Worm (Caenorhabditis elegans) whole organism, L1 larva: Measurements from ENCODE around the gene ZK6.6.

Source experiments
- C16A3.4 ChIP-seq: fragments of 150-350 bp; optimal IDR thresholded peaks from 2 replicates; lab custom pipeline; 2014; ENCODE audit warnings: missing biosample characterization, missing genetic modification characterization
- C34B4.2 ChIP-seq: sonication (generic microtip); optimal IDR thresholded peaks from 2 replicates; lab custom pipeline; 2017; ENCODE audit warnings: mild to moderate bottlenecking, missing genetic modification characterization, missing compliant biosample characterization
- Y116A8C.19 ChIP-seq: sonication (generic microtip); optimal IDR thresholded peaks from 2 replicates; lab custom pipeline; 2016; ENCODE audit warnings: missing compliant biosample characterization, missing genetic modification characterization, borderline replicate concordance
- aha-1 ChIP-seq: fragments of 150-350 bp; optimal IDR thresholded peaks from 2 replicates; lab custom pipeline; 2014; ENCODE audit warnings: missing biosample characterization, missing genetic modification characterization
- alr-1 ChIP-seq: fragments of 200-800 bp; sonication (Bioruptor generic); optimal IDR thresholded peaks from 2 replicates; lab custom pipeline; 2018; ENCODE audit warnings: borderline replicate concordance, mild to moderate bottlenecking, missing genetic modification characterization, missing compliant biosample characterization
- ceh-63 ChIP-seq: fragments of 200-800 bp; sonication (Bioruptor generic); optimal IDR thresholded peaks from 2 replicates; lab custom pipeline; 2018; ENCODE audit warnings: mild to moderate bottlenecking, missing genetic modification characterization, missing compliant biosample characterization
- ceh-8 ChIP-seq: fragments of 200-800 bp; sonication (Bioruptor generic); optimal IDR thresholded peaks from 2 replicates; lab custom pipeline; 2018; ENCODE audit warnings: mild to moderate bottlenecking, missing genetic modification characterization, moderate library complexity, missing compliant biosample characterization
- ceh-88 ChIP-seq: fragments of 200-800 bp; sonication (Bioruptor generic); IDR thresholded peaks from 2 replicates; pipeline ENCODE4 v1.3.6; 2022; ENCODE audit warnings: missing genetic modification characterization, missing compliant biosample characterization
- ceh-90 ChIP-seq: sonication (generic microtip); optimal IDR thresholded peaks from 2 replicates; lab custom pipeline; 2016; ENCODE audit warnings: missing genetic modification characterization, missing compliant biosample characterization
- dsc-1 ChIP-seq: sonication (generic microtip); optimal IDR thresholded peaks from 2 replicates; lab custom pipeline; 2016; ENCODE audit warnings: mild to moderate bottlenecking, missing genetic modification characterization, missing compliant biosample characterization
- efl-3 ChIP-seq: fragments of 200-800 bp; sonication (Bioruptor generic); optimal IDR thresholded peaks from 2 replicates; lab custom pipeline; 2018; ENCODE audit warnings: mild to moderate bottlenecking, missing genetic modification characterization, missing compliant biosample characterization
- egl-13 ChIP-seq: sonication (generic microtip); optimal IDR thresholded peaks from 2 replicates; lab custom pipeline; 2016; ENCODE audit warnings: missing genotype, missing genetic modification reagents, missing genetic modification characterization, missing compliant biosample characterization
- ets-5 ChIP-seq: fragments of 200-800 bp; sonication (Bioruptor generic); IDR thresholded peaks from 2 replicates; pipeline ENCODE4 v1.3.6; 2022; ENCODE audit warnings: missing genetic modification characterization, missing compliant biosample characterization
- fkh-10 ChIP-seq: sonication (generic microtip); optimal IDR thresholded peaks from 2 replicates; lab custom pipeline; 2017; ENCODE audit warnings: missing biosample characterization, missing genetic modification reagents, missing genetic modification characterization
- fkh-4 ChIP-seq: sonication (generic microtip); optimal IDR thresholded peaks from 2 replicates; lab custom pipeline; 2016; ENCODE audit warnings: missing compliant biosample characterization, missing genetic modification characterization, borderline replicate concordance
- fkh-8 ChIP-seq: sonication (generic microtip); optimal IDR thresholded peaks from 2 replicates; lab custom pipeline; 2016; ENCODE audit warnings: mild to moderate bottlenecking, missing genetic modification characterization, missing compliant biosample characterization
- hlh-4 ChIP-seq: sonication (generic microtip); optimal IDR thresholded peaks from 2 replicates; lab custom pipeline; 2016; ENCODE audit warnings: mild to moderate bottlenecking, missing genetic modification characterization, missing compliant biosample characterization
- jun-1 ChIP-seq: fragments of 150-350 bp; optimal IDR thresholded peaks from 2 replicates; lab custom pipeline; 2014; ENCODE audit warnings: missing biosample characterization, missing genetic modification reagents, missing genetic modification characterization
- lin-13 ChIP-seq: fragments of 150-350 bp; optimal IDR thresholded peaks from 2 replicates; lab custom pipeline; 2014; ENCODE audit warnings: missing biosample characterization, missing genetic modification reagents, missing genetic modification characterization
- lin-14 ChIP-seq: fragments of 200-800 bp; sonication (Bioruptor generic); optimal IDR thresholded peaks from 2 replicates; lab custom pipeline; 2018; ENCODE audit warnings: mild to moderate bottlenecking, missing genetic modification characterization, moderate library complexity, missing compliant biosample characterization
- lin-15B ChIP-seq: fragments of 150-350 bp; sonication (generic microtip); optimal IDR thresholded peaks from 3 replicates; lab custom pipeline; 2014; ENCODE audit warnings: missing biosample characterization, missing genetic modification characterization
- lsy-2 ChIP-seq, 2 experiments: fragments of 150-350 bp; optimal IDR thresholded peaks; 2 replicates each; lab custom pipeline; 2014; ENCODE audit warnings: missing biosample characterization in 2 of 2, missing genetic modification characterization in 2 of 2
- mep-1 ChIP-seq: fragments of 150-350 bp; optimal IDR thresholded peaks from 2 replicates; lab custom pipeline; 2014; ENCODE audit warnings: missing biosample characterization, missing genetic modification characterization
- nhr-12 ChIP-seq: sonication (generic microtip); optimal IDR thresholded peaks from 2 replicates; lab custom pipeline; 2017; ENCODE audit warnings: missing biosample characterization, missing genetic modification characterization
- nhr-20 ChIP-seq: sonication (generic microtip); optimal IDR thresholded peaks from 2 replicates; lab custom pipeline; 2016; ENCODE audit warnings: mild to moderate bottlenecking, missing genetic modification characterization, missing compliant biosample characterization
- nhr-47 ChIP-seq: sonication (generic microtip); optimal IDR thresholded peaks from 2 replicates; lab custom pipeline; 2016; ENCODE audit warnings: mild to moderate bottlenecking, missing genetic modification characterization, moderate library complexity, missing compliant biosample characterization
- nhr-76 ChIP-seq: sonication (generic microtip); optimal IDR thresholded peaks from 2 replicates; lab custom pipeline; 2017; ENCODE audit warnings: missing biosample characterization, missing genetic modification characterization
- nhr-85 ChIP-seq: sonication (generic microtip); peaks from one replicate; lab custom pipeline; 2016; ENCODE audit warnings: missing genetic modification characterization, inconsistent platforms, missing compliant biosample characterization
- pag-3 ChIP-seq: sonication (generic microtip); optimal IDR thresholded peaks from 2 replicates; lab custom pipeline; 2017; ENCODE audit warnings: missing genetic modification characterization, mild to moderate bottlenecking, missing compliant biosample characterization, antibody characterized with exemption, borderline replicate concordance; ENCODE audit not compliant: insufficient read depth
- pax-3 ChIP-seq: fragments of 200-800 bp; sonication (Bioruptor generic); optimal IDR thresholded peaks from 2 replicates; lab custom pipeline; 2018; ENCODE audit warnings: mild to moderate bottlenecking, missing genetic modification characterization, moderate library complexity, missing compliant biosample characterization
- skn-1 ChIP-seq: fragments of 150-350 bp; optimal IDR thresholded peaks from 2 replicates; lab custom pipeline; 2014; ENCODE audit warnings: missing biosample characterization, missing genetic modification characterization
- snpc-4 ChIP-seq: fragments of 150-350 bp; optimal IDR thresholded peaks from 2 replicates; lab custom pipeline; 2014; ENCODE audit warnings: missing biosample characterization, missing genetic modification characterization
- snu-23 ChIP-seq: sonication (generic microtip); optimal IDR thresholded peaks from 2 replicates; lab custom pipeline; 2016; ENCODE audit warnings: missing genetic modification characterization, missing compliant biosample characterization
- sptf-1 ChIP-seq: fragments of 150-350 bp; optimal IDR thresholded peaks from 2 replicates; lab custom pipeline; 2014; ENCODE audit warnings: missing biosample characterization, missing genetic modification characterization
- swsn-7 ChIP-seq: sonication (generic microtip); optimal IDR thresholded peaks from 2 replicates; lab custom pipeline; 2016; ENCODE audit warnings: missing genetic modification characterization, missing compliant biosample characterization
- tbx-2 ChIP-seq: sonication (generic microtip); optimal IDR thresholded peaks from 2 replicates; lab custom pipeline; 2016; ENCODE audit warnings: missing genetic modification characterization, missing compliant biosample characterization
- tlp-1 ChIP-seq: fragments of 150-350 bp; optimal IDR thresholded peaks from 2 replicates; lab custom pipeline; 2014; ENCODE audit warnings: missing biosample characterization, missing genetic modification characterization
- unc-130 ChIP-seq: fragments of 150-350 bp; optimal IDR thresholded peaks from 2 replicates; lab custom pipeline; 2017; ENCODE audit warnings: missing biosample characterization, missing genetic modification characterization, inconsistent platforms
- unc-30 ChIP-seq: sonication (generic microtip); optimal IDR thresholded peaks from 2 replicates; lab custom pipeline; 2017; ENCODE audit warnings: missing biosample characterization, missing genetic modification characterization
- unc-98 ChIP-seq: fragments of 200-800 bp; sonication (Bioruptor generic); IDR thresholded peaks from 2 replicates; pipeline ENCODE4 v1.3.6; 2022; ENCODE audit warnings: missing genetic modification characterization, missing compliant biosample characterization
- xbp-1 ChIP-seq: sonication (generic microtip); optimal IDR thresholded peaks from 2 replicates; lab custom pipeline; 2016; ENCODE audit warnings: missing genetic modification characterization, missing compliant biosample characterization
- zag-1 ChIP-seq: fragments of 150-350 bp; optimal IDR thresholded peaks from 2 replicates; lab custom pipeline; 2014; ENCODE audit warnings: missing biosample characterization, missing genetic modification characterization
- ztf-11 ChIP-seq, 2 experiments: sonication (generic microtip); optimal IDR thresholded peaks; 2 replicates each; lab custom pipeline; 2016 to 2017; ENCODE audit warnings: missing genetic modification characterization in 2 of 2, missing biosample characterization in 1 of 2, missing compliant biosample characterization in 1 of 2

ZK6.6 gene

DNA sequence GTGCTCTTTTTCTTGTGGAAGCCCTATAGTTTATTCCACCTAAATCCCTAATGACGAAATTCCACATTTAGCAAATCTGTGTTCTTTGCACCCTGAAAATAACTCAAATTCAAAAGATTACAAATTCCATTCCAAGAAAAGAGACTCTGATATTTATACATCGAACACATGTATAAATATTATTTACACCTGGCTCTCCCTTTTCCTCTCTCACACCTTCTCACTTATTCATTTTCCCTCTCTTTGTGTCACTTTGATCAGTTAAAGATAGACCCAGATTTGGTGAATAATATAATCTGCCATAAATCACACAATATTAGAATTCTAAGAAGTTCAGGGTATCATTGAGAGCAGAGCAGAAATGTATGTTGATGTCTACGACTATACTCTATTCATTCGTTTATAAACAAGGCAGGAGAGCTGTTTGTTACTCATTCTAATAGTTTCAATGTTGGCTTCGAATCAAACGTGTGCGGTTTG, 3.7 kb downstream of the ZK6.6 start, which contains the start of gene nhr-254 (continued):
- no peak for TF ChIP-seq efl-3 (GFP tag; lab: Kevin White, UChicago)
- no peak for TF ChIP-seq fkh-10 (GFP tag; lab: Kevin White, UChicago)

ce11 chrV:396309-396708, 7.8 kb downstream of the ZK6.6 start, which contains the start of gene nhr-253:
Gene nhr-253 (plus strand): TSS chrV:396593.
- TF ChIP-seq fkh-8 (tag; lab: Kevin White, UChicago) (peak; percentile 82), dsc-1 (tag; lab: Kevin White, UChicago) (peak; percentile 36), unc-30 (tag; lab: Kevin White, UChicago) (no peak), ceh-63 (GFP tag; lab: Kevin White, UChicago) (no peak), snpc-4 (tag; lab: Kevin White, UChicago) (no peak), nhr-47 (tag; lab: Kevin White, UChicago) (peak; percentile 70), nhr-20 (tag; lab: Kevin White, UChicago) (peak; percentile 33)

DNA sequence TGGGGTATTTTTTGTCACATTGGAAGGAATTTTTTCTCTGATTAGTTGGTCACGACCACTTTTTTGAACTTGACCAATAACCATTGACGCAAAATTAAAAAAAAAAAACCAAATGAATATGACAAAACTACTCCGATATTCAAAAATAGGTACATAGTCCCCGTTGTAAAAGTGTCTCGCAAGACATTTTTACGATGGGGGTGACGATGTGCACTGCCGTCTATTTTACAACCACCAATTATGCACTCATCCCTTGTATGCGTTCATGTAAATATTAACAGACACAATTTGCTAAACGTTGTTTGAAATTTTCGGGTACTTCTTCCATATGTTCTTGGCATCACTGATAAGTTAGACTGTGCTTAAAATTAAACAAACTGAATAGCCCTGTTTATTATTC, 11.2 kb downstream of the ZK6.6 start, which contains the start of gene scl-27:
scl-27 (plus strand) TSS at position 301 of the 400 bp plus-strand sequence.
- TF ChIP-seq ceh-88 (GFP tag; lab: Robert Waterston, UW), result no peak
- no peak for TF ChIP-seq tbx-2
- TF ChIP-seq jun-1, result no peak
- no peak for TF ChIP-seq unc-98 (GFP tag; lab: Robert Waterston, UW)
- TF ChIP-seq lin-13 (GFP tag; lab: Kevin White, UChicago), result no peak
- no peak for TF ChIP-seq sptf-1 (tag; lab: Kevin White, UChicago)

DNA sequence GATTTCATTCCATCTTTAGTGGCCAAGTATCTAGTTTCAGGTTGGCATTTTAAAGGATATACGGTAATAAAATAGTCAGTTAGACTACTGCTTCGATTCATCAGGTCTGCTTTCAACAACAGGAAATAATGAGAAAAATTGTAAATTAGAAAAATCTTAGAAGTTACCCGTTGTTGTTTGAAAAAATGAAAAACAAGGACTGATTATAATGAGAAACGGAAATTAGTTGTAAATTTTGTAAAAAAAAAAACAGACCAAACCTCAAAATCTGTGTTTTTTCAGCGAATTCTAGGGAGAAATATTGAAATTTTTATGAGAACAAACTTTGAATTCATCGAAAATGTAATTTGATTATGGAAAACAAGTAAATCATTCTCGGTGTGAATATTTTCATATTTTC, 14.5 kb downstream of the ZK6.6 start, which contains the start of gene srh-62:
srh-62 (minus strand) TSS at position 101 of the 400 bp plus-strand sequence.
- TF ChIP-seq efl-3 (GFP tag; lab: Kevin White, UChicago), result no peak
- TF ChIP-seq nhr-76, result no peak
- no peak for TF ChIP-seq unc-130 (tag; lab: Kevin White, UChicago)
- TF ChIP-seq egl-13 (tag; lab: Kevin White, UChicago), result no peak
- TF ChIP-seq skn-1, result no peak
- TF ChIP-seq lin-15B (tag; lab: Kevin White, UChicago), result no peak
- TF ChIP-seq nhr-85 (tag; lab: Kevin White, UChicago), result no peak
- TF ChIP-seq jun-1, result no peak
- TF ChIP-seq lsy-2 (tag; optimal IDR thresholded peaks at IDR 0.05; lab: Kevin White, UChicago), result no peak
- TF ChIP-seq xbp-1 (tag; lab: Kevin White, UChicago), result no peak
- no peak for TF ChIP-seq fkh-4 (tag; lab: Kevin White, UChicago)
- no peak for TF ChIP-seq ceh-8 (GFP tag; lab: Kevin White, UChicago)
- no peak for TF ChIP-seq pag-3 (tag; lab: Kevin White, UChicago)
- TF ChIP-seq unc-30 (tag; lab: Kevin White, UChicago), result no peak
- TF ChIP-seq lin-14 (GFP tag; lab: Kevin White, UChicago), result no peak
- TF ChIP-seq aha-1, result no peak

- TF ChIP-seq nhr-47 (tag; lab: Kevin White, UChicago) (peak; percentile 70), zag-1 (tag; lab: Kevin White, UChicago) (no peak), C34B4.2 (tag; lab: Kevin White, UChicago) (no peak), mep-1 (tag; lab: Kevin White, UChicago) (no peak), snu-23 (GFP tag; lab: Kevin White, UChicago) (no peak), nhr-76 (no peak), C16A3.4 (no peak), fkh-8 (tag; lab: Kevin White, UChicago) (peak; percentile 90), alr-1 (no peak), ets-5 (GFP tag; lab: Robert Waterston, UW) (no peak), unc-30 (tag; lab: Kevin White, UChicago) (no peak), unc-130 (tag; lab: Kevin White, UChicago) (no peak), Y116A8C.19 (tag; lab: Kevin White, UChicago) (no peak), tlp-1 (tag; lab: Kevin White, UChicago) (no peak), nhr-12 (tag; lab: Kevin White, UChicago) (no peak), pax-3 (tag; lab: Kevin White, UChicago) (peak; percentile 69), fkh-4 (tag; lab: Kevin White, UChicago) (no peak), xbp-1 (tag; lab: Kevin White, UChicago) (no peak), pag-3 (tag; lab: Kevin White, UChicago) (no peak), lin-13 (GFP tag; lab: Kevin White, UChicago) (no peak), ceh-90 (tag; lab: Kevin White, UChicago) (no peak), swsn-7 (peak; percentile 13), ztf-11 (tag; optimal IDR thresholded peaks at IDR 0.05; lab: Kevin White, UChicago) (no peak), hlh-4 (tag; lab: Kevin White, UChicago) (no peak), nhr-20 (tag; lab: Kevin White, UChicago) (peak; percentile 63), egl-13 (tag; lab: Kevin White, UChicago) (no peak)
Observed at ce11 chrV:404210-404669, 15.7 kb downstream of the ZK6.6 start, which contains the start of gene nhr-252. Gene nhr-252 (plus strand): TSS chrV:404619.
